Fruit fly (Drosophila melanogaster) whole organism, embryonic: ENCODE results near the gene eIF3h.

Experiments
- Bteb2 ChIP-seq: fragments of 200-800 bp; sonication (Bioruptor generic); optimal IDR thresholded peaks from 2 replicates; lab custom pipeline; 2016; ENCODE audit warnings: missing biosample characterization, missing genetic modification characterization
- CG10267 ChIP-seq: fragments of 200-800 bp; sonication (Bioruptor generic); optimal IDR thresholded peaks from 2 replicates; lab custom pipeline; 2018; ENCODE audit warnings: missing biosample characterization, mild to moderate bottlenecking, missing genetic modification characterization, moderate library complexity
- CG10431 ChIP-seq: fragments of 200-800 bp; sonication (Bioruptor generic); optimal IDR thresholded peaks from 3 replicates; lab custom pipeline; 2018; ENCODE audit warnings: missing biosample characterization, mild to moderate bottlenecking, missing genetic modification characterization
- CG11398 ChIP-seq: fragments of 200-800 bp; sonication (Bioruptor generic); optimal IDR thresholded peaks from 2 replicates; lab custom pipeline; 2016; ENCODE audit warnings: missing biosample characterization, missing genetic modification characterization
- CG13775 ChIP-seq: fragments of 200-800 bp; sonication (Bioruptor generic); optimal IDR thresholded peaks from 3 replicates; lab custom pipeline; 2017; ENCODE audit warnings: missing biosample characterization, mild to moderate bottlenecking, missing genetic modification characterization
- CG14441 ChIP-seq: fragments of 200-800 bp; sonication (Bioruptor generic); IDR thresholded peaks from 2 replicates; pipeline ENCODE4 v1.3.6; 2022; ENCODE audit warnings: missing biosample characterization, missing genetic modification characterization
- CG14710 ChIP-seq: fragments of 200-800 bp; sonication (Bioruptor generic); optimal IDR thresholded peaks from 3 replicates; lab custom pipeline; 2019; ENCODE audit warnings: missing biosample characterization, mild to moderate bottlenecking, missing genetic modification characterization, moderate library complexity
- CG1603 ChIP-seq: fragments of 200-800 bp; sonication (Bioruptor generic); optimal IDR thresholded peaks from 2 replicates; lab custom pipeline; 2019; ENCODE audit warnings: missing biosample characterization, mild to moderate bottlenecking, missing genetic modification characterization, moderate library complexity
- CG30403 ChIP-seq: fragments of 200-800 bp; sonication (Bioruptor generic); optimal IDR thresholded peaks from 3 replicates; lab custom pipeline; 2016; ENCODE audit warnings: missing biosample characterization, missing genetic modification characterization
- CG32772 ChIP-seq: fragments of 200-800 bp; sonication (Bioruptor generic); IDR thresholded peaks from 2 replicates; pipeline ENCODE4 v1.3.6; 2022; ENCODE audit warnings: missing biosample characterization, missing genetic modification characterization
- CG33557 ChIP-seq: fragments of 200-800 bp; sonication (Bioruptor generic); optimal IDR thresholded peaks from 2 replicates; lab custom pipeline; 2019; ENCODE audit warnings: missing biosample characterization, mild to moderate bottlenecking, missing genetic modification characterization, moderate library complexity
- CG4424 ChIP-seq: fragments of 200-800 bp; sonication (Bioruptor generic); optimal IDR thresholded peaks from 3 replicates; lab custom pipeline; 2016; ENCODE audit warnings: missing biosample characterization, missing genetic modification characterization
- CG4707 ChIP-seq: fragments of 200-800 bp; sonication (Bioruptor generic); optimal IDR thresholded peaks from 2 replicates; lab custom pipeline; 2018; ENCODE audit warnings: missing biosample characterization, mild to moderate bottlenecking, missing genetic modification characterization, moderate library complexity
- CG6765 ChIP-seq: fragments of 200-800 bp; sonication (Bioruptor generic); optimal IDR thresholded peaks from 3 replicates; lab custom pipeline; 2017; ENCODE audit warnings: missing biosample characterization, mild to moderate bottlenecking, missing genetic modification characterization
- CG6791 ChIP-seq: fragments of 200-800 bp; sonication (Bioruptor generic); IDR thresholded peaks from 3 replicates; pipeline ENCODE4 v1.3.6; 2022; ENCODE audit warnings: missing biosample characterization, missing genetic modification characterization; ENCODE audit not compliant: partially characterized antibody
- CG7556 ChIP-seq: fragments of 200-800 bp; sonication (Bioruptor generic); optimal IDR thresholded peaks from 2 replicates; lab custom pipeline; 2017; ENCODE audit warnings: missing biosample characterization, mild to moderate bottlenecking, missing genetic modification characterization
- CG7786 ChIP-seq: fragments of 200-800 bp; sonication (Bioruptor generic); optimal IDR thresholded peaks from 2 replicates; lab custom pipeline; 2016; ENCODE audit warnings: missing biosample characterization, missing genetic modification characterization
- CG7987 ChIP-seq: fragments of 200-800 bp; sonication (Bioruptor generic); optimal IDR thresholded peaks from 2 replicates; lab custom pipeline; 2018; ENCODE audit warnings: missing biosample characterization, mild to moderate bottlenecking, missing genetic modification characterization, moderate library complexity
- CG8388 ChIP-seq: fragments of 200-800 bp; sonication (Bioruptor generic); optimal IDR thresholded peaks from 2 replicates; lab custom pipeline; 2019; ENCODE audit warnings: missing biosample characterization, mild to moderate bottlenecking, missing genetic modification characterization, moderate library complexity
- CG9817 ChIP-seq: fragments of 200-800 bp; sonication (Bioruptor generic); optimal IDR thresholded peaks from 2 replicates; lab custom pipeline; 2018; ENCODE audit warnings: missing biosample characterization, mild to moderate bottlenecking, missing genetic modification characterization, moderate library complexity
- Camta ChIP-seq: fragments of 200-800 bp; sonication (Bioruptor generic); optimal IDR thresholded peaks from 2 replicates; lab custom pipeline; 2016; ENCODE audit warnings: missing biosample characterization, missing genetic modification characterization
- Chrac-16 ChIP-seq: fragments of 200-800 bp; sonication (Bioruptor generic); optimal IDR thresholded peaks from 3 replicates; lab custom pipeline; 2016; ENCODE audit warnings: missing biosample characterization, missing genetic modification characterization
- D19B ChIP-seq: fragments of 200-800 bp; sonication (Bioruptor generic); optimal IDR thresholded peaks from 2 replicates; lab custom pipeline; 2017; ENCODE audit warnings: missing biosample characterization, mild to moderate bottlenecking, missing genetic modification characterization
- Deaf1 ChIP-seq: fragments of 200-800 bp; optimal IDR thresholded peaks from 3 replicates; lab custom pipeline; 2019; ENCODE audit warnings: missing biosample characterization, mild to moderate bottlenecking, missing genetic modification characterization, moderate library complexity
- Gsc ChIP-seq: fragments of 200-800 bp; sonication (Bioruptor generic); IDR thresholded peaks from 2 replicates; pipeline ENCODE4 v1.3.6; 2022; ENCODE audit warnings: missing biosample characterization, missing genetic modification characterization
- HLHmδ ChIP-seq: fragments of 200-800 bp; sonication (Bioruptor generic); optimal IDR thresholded peaks from 2 replicates; lab custom pipeline; 2018; ENCODE audit warnings: missing biosample characterization, mild to moderate bottlenecking, missing genetic modification characterization, moderate library complexity
- Hey ChIP-seq: fragments of 200-800 bp; sonication (Bioruptor generic); optimal IDR thresholded peaks from 3 replicates; lab custom pipeline; 2018; ENCODE audit warnings: missing biosample characterization, mild to moderate bottlenecking, missing genetic modification characterization
- Hr51 ChIP-seq, 2 experiments: fragments of 200-800 bp; sonication (Bioruptor generic); optimal IDR thresholded peaks; 2 replicates in 1 of 2; 3 replicates in 1 of 2; lab custom pipeline; 2016 to 2018; ENCODE audit warnings: missing biosample characterization in 2 of 2, missing genetic modification characterization in 2 of 2, mild to moderate bottlenecking in 1 of 2, moderate library complexity in 1 of 2
- Lhr ChIP-seq: fragments of 200-800 bp; sonication (Bioruptor generic); optimal IDR thresholded peaks from 3 replicates; lab custom pipeline; 2017; ENCODE audit warnings: mild to moderate bottlenecking, missing biosample characterization, missing genetic modification reagents, missing genetic modification characterization
- Lpt ChIP-seq: fragments of >200 bp; optimal IDR thresholded peaks from 2 replicates; lab custom pipeline; 2018; ENCODE audit warnings: missing biosample characterization, missing genetic modification characterization
- NC2α ChIP-seq: fragments of 200-800 bp; sonication (Bioruptor generic); optimal IDR thresholded peaks from 2 replicates; lab custom pipeline; 2016; ENCODE audit warnings: missing biosample characterization, missing genetic modification characterization
- NK7.1 ChIP-seq: fragments of 200-800 bp; sonication (Bioruptor generic); optimal IDR thresholded peaks from 3 replicates; lab custom pipeline; 2016; ENCODE audit warnings: missing biosample characterization, missing genetic modification characterization
- Nf-YB ChIP-seq: fragments of 200-800 bp; sonication (Bioruptor generic); optimal IDR thresholded peaks from 3 replicates; lab custom pipeline; 2019; ENCODE audit warnings: missing biosample characterization, mild to moderate bottlenecking, missing genetic modification characterization, moderate library complexity
- Oaz ChIP-seq: fragments of 200-800 bp; sonication (Bioruptor generic); IDR thresholded peaks from 2 replicates; pipeline ENCODE4 v1.3.6; 2022; ENCODE audit warnings: missing biosample characterization, missing genetic modification characterization
- Pdp1 ChIP-seq, 2 experiments: fragments of 200-800 bp; sonication (Bioruptor generic); optimal IDR thresholded peaks; 3 replicates each; lab custom pipeline; 2016; ENCODE audit warnings: missing biosample characterization in 2 of 2, missing genetic modification characterization in 2 of 2, mild to moderate bottlenecking in 1 of 2, moderate library complexity in 1 of 2
- Sin3A ChIP-seq: fragments of >200 bp; optimal IDR thresholded peaks from 2 replicates; lab custom pipeline; 2018
- Xbp1 ChIP-seq: fragments of 200-800 bp; sonication (Bioruptor generic); optimal IDR thresholded peaks from 3 replicates; lab custom pipeline; 2016; ENCODE audit warnings: missing biosample characterization, mild to moderate bottlenecking, missing genetic modification characterization
- Xrp1 ChIP-seq: fragments of 200-800 bp; sonication (Bioruptor generic); IDR thresholded peaks from 2 replicates; pipeline ENCODE4 v1.3.6; 2022; ENCODE audit warnings: missing biosample characterization, missing genetic modification characterization
- caup ChIP-seq: fragments of 200-800 bp; sonication (Bioruptor generic); optimal IDR thresholded peaks from 3 replicates; lab custom pipeline; 2017; ENCODE audit warnings: missing biosample characterization, mild to moderate bottlenecking, missing genetic modification characterization, moderate library complexity; ENCODE audit not compliant: severe bottlenecking
- cg ChIP-seq: fragments of 200-800 bp; sonication (Bioruptor generic); optimal IDR thresholded peaks from 3 replicates; lab custom pipeline; 2019; ENCODE audit warnings: missing biosample characterization, mild to moderate bottlenecking, missing genetic modification characterization, moderate library complexity
- gro ChIP-seq: fragments of 200-800 bp; sonication (Bioruptor generic); optimal IDR thresholded peaks from 2 replicates; lab custom pipeline; 2016; ENCODE audit warnings: missing biosample characterization, missing genetic modification characterization
- kah ChIP-seq: fragments of 200-800 bp; sonication (Bioruptor generic); optimal IDR thresholded peaks from 2 replicates; lab custom pipeline; 2018; ENCODE audit warnings: missing biosample characterization, mild to moderate bottlenecking, missing genetic modification characterization
- nom ChIP-seq: fragments of 200-800 bp; sonication (Bioruptor generic); optimal IDR thresholded peaks from 2 replicates; lab custom pipeline; 2017; ENCODE audit warnings: missing biosample characterization, missing genetic modification characterization, mild to moderate bottlenecking, moderate library complexity, missing genetic modification reagents
- ro ChIP-seq: fragments of 200-800 bp; sonication (Bioruptor generic); IDR thresholded peaks from 2 replicates; pipeline ENCODE4 v1.3.6; 2022; ENCODE audit warnings: missing biosample characterization, missing genetic modification characterization
- sisA ChIP-seq: fragments of 200-800 bp; sonication (Bioruptor generic); IDR thresholded peaks from 2 replicates; pipeline ENCODE4 v1.3.6; 2022; ENCODE audit warnings: missing biosample characterization, missing genetic modification characterization
- slbo ChIP-seq: fragments of 200-800 bp; sonication (Bioruptor generic); IDR thresholded peaks from 2 replicates; pipeline ENCODE4 v1.3.6; 2022; ENCODE audit warnings: missing biosample characterization, missing genetic modification characterization
- slp2 ChIP-seq: fragments of 200-800 bp; sonication (Bioruptor generic); optimal IDR thresholded peaks from 2 replicates; lab custom pipeline; 2016; ENCODE audit warnings: missing biosample characterization, missing genetic modification characterization
- trem ChIP-seq: fragments of 200-800 bp; optimal IDR thresholded peaks from 3 replicates; lab custom pipeline; 2019; ENCODE audit warnings: missing biosample characterization, mild to moderate bottlenecking, missing genetic modification characterization, moderate library complexity
- twi ChIP-seq: fragments of 200-800 bp; optimal IDR thresholded peaks from 2 replicates; lab custom pipeline; 2019; ENCODE audit warnings: missing biosample characterization, mild to moderate bottlenecking, missing genetic modification characterization, moderate library complexity
- zfh1 ChIP-seq: fragments of 200-800 bp; sonication (Bioruptor generic); IDR thresholded peaks from 3 replicates; pipeline ENCODE4 v1.3.6; 2022; ENCODE audit warnings: missing biosample characterization, missing genetic modification characterization

eIF3h gene

DNA sequence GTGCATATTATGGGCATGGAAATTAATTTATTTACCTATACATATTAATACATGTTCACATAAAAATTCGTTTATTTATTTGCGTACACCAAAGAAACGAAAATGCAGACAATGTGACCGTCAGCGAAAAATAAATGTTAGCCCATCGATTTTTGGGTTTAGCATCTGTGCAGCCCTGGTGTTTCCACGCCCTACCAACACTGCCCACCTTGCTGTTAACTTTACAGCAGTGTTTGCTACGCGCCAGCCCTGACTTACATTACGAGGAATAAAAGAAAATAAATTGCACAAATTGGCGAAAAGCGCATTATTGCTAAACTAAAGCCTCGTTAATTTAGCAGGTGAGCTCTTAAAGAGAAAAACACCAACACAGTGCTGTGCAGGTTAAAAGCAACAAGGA, 9.9 kb downstream of the eIF3h start, which contains the start of the genes CG33995, CG44000 and CG44001 (continued):
- peak; percentile 57; the same call in 2 of the 3 replicates for TF ChIP-seq zfh1
- TF ChIP-seq D19B (GFP tag; lab: Kevin White, UChicago): no peak
- TF ChIP-seq Oaz: no peak
- TF ChIP-seq CG8388: no peak
- TF ChIP-seq ro (GFP tag; lab: Robert Waterston, UW): no peak
- TF ChIP-seq Hr51 (GFP tag; optimal IDR thresholded peaks at IDR 0.05; lab: Kevin White, UChicago): peak; percentile 10 to 60
- TF ChIP-seq CG1603 (tag; lab: Kevin White, UChicago): peak; percentile 88
- peak; percentile 86 for TF ChIP-seq CG14710 (tag; lab: Kevin White, UChicago)
- peak; percentile 41 for TF ChIP-seq Camta (GFP tag; lab: Kevin White, UChicago)
- TF ChIP-seq CG4424: peak; percentile 5
- TF ChIP-seq Xbp1 (GFP tag; lab: Kevin White, UChicago): peak; percentile 59
- no peak for TF ChIP-seq kah (GFP tag; lab: Kevin White, UChicago)
- TF ChIP-seq Pdp1 (GFP tag; optimal IDR thresholded peaks at IDR 0.05; lab: Kevin White, UChicago): peak; percentile 23 to 76
- TF ChIP-seq CG6765 (GFP tag; lab: Kevin White, UChicago): no peak
- peak; percentile 17 for TF ChIP-seq CG7556 (GFP tag; lab: Kevin White, UChicago)
- TF ChIP-seq Deaf1 (tag; lab: Kevin White, UChicago): peak; percentile 17
- TF ChIP-seq Chrac-16 (GFP tag; lab: Kevin White, UChicago): peak; percentile 34
- peak; percentile 22 for TF ChIP-seq twi
- peak; percentile 22; the same call in 1 of the 2 replicates for TF ChIP-seq sisA
- peak; percentile 9 for TF ChIP-seq Nf-YB
- TF ChIP-seq slbo: peak; percentile 78
- peak; percentile 37 for TF ChIP-seq nom (GFP tag; lab: Kevin White, UChicago)
- TF ChIP-seq NC2α: peak; percentile 8
- no peak for TF ChIP-seq cg
- peak; percentile 61 for TF ChIP-seq CG7987 (GFP tag; lab: Kevin White, UChicago)
- TF ChIP-seq Bteb2 (GFP tag; lab: Kevin White, UChicago): peak; percentile 8
- TF ChIP-seq Sin3A (lab: Kevin White, UChicago): peak; percentile 68
- TF ChIP-seq Gsc (GFP tag; lab: Robert Waterston, UW): no peak
- TF ChIP-seq Lpt (GFP tag; lab: Kevin White, UChicago): no peak
- peak; percentile 40 for TF ChIP-seq caup (GFP tag; lab: Kevin White, UChicago)
- peak; percentile 30; the same call in 1 of the 3 replicates for TF ChIP-seq CG6791
- TF ChIP-seq CG30403 (GFP tag; lab: Kevin White, UChicago): peak; percentile 67
- peak; percentile 14 for TF ChIP-seq CG33557 (GFP tag; lab: Kevin White, UChicago)
- TF ChIP-seq CG13775: peak; percentile 1
- no peak for TF ChIP-seq CG10431 (GFP tag; lab: Kevin White, UChicago)
- 0 out of 2 replicates have a peak, but pooled peaks have one; percentile 13 for TF ChIP-seq CG32772 (GFP tag; lab: Robert Waterston, UW)
- TF ChIP-seq CG7786: peak; percentile 60
- peak; percentile 45 for TF ChIP-seq trem
- no peak for TF ChIP-seq CG11398 (GFP tag; lab: Kevin White, UChicago)
- peak; percentile 52 for TF ChIP-seq CG9817 (tag; lab: Kevin White, UChicago)
- TF ChIP-seq HLHmδ: peak; percentile 7
- TF ChIP-seq NK7.1 (GFP tag; lab: Kevin White, UChicago): no peak
- TF ChIP-seq CG4707: peak; percentile 19
- TF ChIP-seq Xrp1 (GFP tag; lab: Robert Waterston, UW): peak; percentile 41; the same call in 1 of the 2 replicates
- peak; percentile 97 for TF ChIP-seq CG10267 (tag; lab: Kevin White, UChicago)
- TF ChIP-seq Hey (tag; lab: Kevin White, UChicago): no peak
- TF ChIP-seq CG14441: peak; percentile 25; the same call in 1 of the 2 replicates
- peak; percentile 45 for TF ChIP-seq gro (GFP tag; lab: Kevin White, UChicago)
- TF ChIP-seq Lhr (GFP tag; lab: Kevin White, UChicago): peak; percentile 35
- TF ChIP-seq slp2 (GFP tag; lab: Kevin White, UChicago): peak; percentile 26
